Worm (Caenorhabditis elegans): ENCODE data around the gene R05H10.7.

Gene R05H10.7

ce11 chrII:14855229-14855628 lies at the start of gene R05H10.7:
Gene R05H10.7, plus strand, starts transcription at chrII:14855529.
- TF ChIP-seq mls-2 (tag; optimal IDR thresholded peaks at IDR 0.05) (no peak), drap-1 (GFP tag; optimal IDR thresholded peaks at IDR 0.05) (no peak), sptf-1 (tag; optimal IDR thresholded peaks at IDR 0.05) (no peak), pha-4 (tag; optimal IDR thresholded peaks at IDR 0.05) (no peak), nhr-237 (tag; optimal IDR thresholded peaks at IDR 0.05) (no peak), elt-3 (tag; optimal IDR thresholded peaks at IDR 0.05) (no peak), tbx-8 (GFP tag; optimal IDR thresholded peaks at IDR 0.05) (no peak), nhr-2 (tag; optimal IDR thresholded peaks at IDR 0.05) (no peak), unc-39 (tag; optimal IDR thresholded peaks at IDR 0.05) (no peak), sem-2 (GFP tag; optimal IDR thresholded peaks at IDR 0.05) (no peak), M03D4.4 (tag; optimal IDR thresholded peaks at IDR 0.05) (no peak), nhr-76 (tag; optimal IDR thresholded peaks at IDR 0.05) (no peak), mab-5 (tag; optimal IDR thresholded peaks at IDR 0.05) (no peak), lsy-2 (tag; optimal IDR thresholded peaks at IDR 0.05) (no peak), ceh-43 (GFP tag; optimal IDR thresholded peaks at IDR 0.05) (no peak), zip-8 (tag; optimal IDR thresholded peaks at IDR 0.05) (no peak), nhr-12 (tag; optimal IDR thresholded peaks at IDR 0.05) (no peak), ztf-11 (tag; optimal IDR thresholded peaks at IDR 0.05) (no peak)

ce11 chrII:14805686-14806085 lies 49.6 kb upstream of the R05H10.7 start, which contains the start of gene srt-11:
Gene srt-11, plus strand, starts transcription at chrII:14805986.
- TF ChIP-seq nhr-237 (tag; optimal IDR thresholded peaks at IDR 0.05) (no peak), ces-1 (GFP tag; optimal IDR thresholded peaks at IDR 0.05) (no peak), mep-1 (tag; optimal IDR thresholded peaks at IDR 0.05) (no peak), blmp-1 (tag; optimal IDR thresholded peaks at IDR 0.05) (no peak), snpc-4 (tag; optimal IDR thresholded peaks at IDR 0.05) (no peak), mls-2 (tag; optimal IDR thresholded peaks at IDR 0.05) (no peak), ceh-83 (GFP tag; optimal IDR thresholded peaks at IDR 0.05) (no peak), nhr-12 (tag; optimal IDR thresholded peaks at IDR 0.05) (no peak), bed-3 (GFP tag; optimal IDR thresholded peaks at IDR 0.05) (no peak), ceh-39 (tag; optimal IDR thresholded peaks at IDR 0.05) (no peak), unc-62 (GFP tag; optimal IDR thresholded peaks at IDR 0.05) (no peak), drap-1 (GFP tag; optimal IDR thresholded peaks at IDR 0.05) (no peak), nhr-76 (tag; optimal IDR thresholded peaks at IDR 0.05) (no peak)

- TF ChIP-seq ceh-39 (tag; optimal IDR thresholded peaks at IDR 0.05) = no peak
- no peak for TF ChIP-seq nhr-12 (tag; optimal IDR thresholded peaks at IDR 0.05)
- no peak for TF ChIP-seq zip-8 (tag; optimal IDR thresholded peaks at IDR 0.05)
- TF ChIP-seq nhr-237 (tag; optimal IDR thresholded peaks at IDR 0.05) = no peak
- TF ChIP-seq sem-2 (GFP tag; optimal IDR thresholded peaks at IDR 0.05) = no peak
- no peak for TF ChIP-seq ztf-11 (tag; optimal IDR thresholded peaks at IDR 0.05)
- TF ChIP-seq nhr-76 (tag; optimal IDR thresholded peaks at IDR 0.05) = no peak
- TF ChIP-seq flh-1 (GFP tag; optimal IDR thresholded peaks at IDR 0.05) = no peak
- TF ChIP-seq pha-4 (tag; optimal IDR thresholded peaks at IDR 0.05) = no peak
- TF ChIP-seq mep-1 (tag; optimal IDR thresholded peaks at IDR 0.05) = no peak
- no peak for TF ChIP-seq unc-62 (GFP tag; optimal IDR thresholded peaks at IDR 0.05)
- no peak for TF ChIP-seq elt-1 (tag; optimal IDR thresholded peaks at IDR 0.05; ENCODE audit: borderline replicate concordance, insufficient read depth)
- no peak for TF ChIP-seq blmp-1 (tag; optimal IDR thresholded peaks at IDR 0.05)
- TF ChIP-seq nhr-28 (tag; optimal IDR thresholded peaks at IDR 0.05) = no peak
- TF ChIP-seq bed-3 (GFP tag; optimal IDR thresholded peaks at IDR 0.05) = no peak
These were observed 46.6 kb upstream of the R05H10.7 start, which contains the start of gene W01D2.6 for ce11 chrII:14808686-14809085. Gene W01D2.6, plus strand, starts transcription at chrII:14808986.

ce11 chrII:14810609-14811008 lies 44.7 kb upstream of the R05H10.7 start:
- TF ChIP-seq cnd-1 (tag; optimal IDR thresholded peaks at IDR 0.05) = no peak
- TF ChIP-seq lin-32 (GFP tag; optimal IDR thresholded peaks at IDR 0.05) = no peak
- no peak for TF ChIP-seq sem-2 (GFP tag; optimal IDR thresholded peaks at IDR 0.05)
- TF ChIP-seq ces-1 (GFP tag; optimal IDR thresholded peaks at IDR 0.05) = peak; percentile 26
- TF ChIP-seq pha-4 (tag; optimal IDR thresholded peaks at IDR 0.05) = peak; percentile 3
- no peak for TF ChIP-seq ceh-43 (GFP tag; optimal IDR thresholded peaks at IDR 0.05)

- TF ChIP-seq lsy-2 (tag; optimal IDR thresholded peaks at IDR 0.05) = no peak
- TF ChIP-seq bed-3 (GFP tag; optimal IDR thresholded peaks at IDR 0.05) = no peak
- TF ChIP-seq mls-2 (tag; optimal IDR thresholded peaks at IDR 0.05) = no peak
- TF ChIP-seq M03D4.4 (tag; optimal IDR thresholded peaks at IDR 0.05) = no peak
- no peak for TF ChIP-seq elt-1 (tag; optimal IDR thresholded peaks at IDR 0.05; ENCODE audit: borderline replicate concordance, insufficient read depth)
- TF ChIP-seq unc-62 (GFP tag; optimal IDR thresholded peaks at IDR 0.05) = no peak
- no peak for TF ChIP-seq elt-3 (tag; optimal IDR thresholded peaks at IDR 0.05)
- TF ChIP-seq ham-2 (GFP tag; optimal IDR thresholded peaks at IDR 0.05) = no peak
- no peak for TF ChIP-seq unc-39 (tag; optimal IDR thresholded peaks at IDR 0.05)
- no peak for TF ChIP-seq hlh-1 (tag; optimal IDR thresholded peaks at IDR 0.05)
- no peak for TF ChIP-seq sptf-1 (tag; optimal IDR thresholded peaks at IDR 0.05)
- TF ChIP-seq blmp-1 (tag; optimal IDR thresholded peaks at IDR 0.05) = no peak
- no peak for TF ChIP-seq nhr-28 (tag; optimal IDR thresholded peaks at IDR 0.05)
- TF ChIP-seq pha-4 (tag; optimal IDR thresholded peaks at IDR 0.05) = no peak
- TF ChIP-seq unc-120 (tag; optimal IDR thresholded peaks at IDR 0.05; ENCODE audit: poor library complexity, severe bottlenecking) = no peak
- no peak for TF ChIP-seq tbx-8 (GFP tag; optimal IDR thresholded peaks at IDR 0.05)
- TF ChIP-seq drap-1 (GFP tag; optimal IDR thresholded peaks at IDR 0.05) = no peak
- TF ChIP-seq flh-1 (GFP tag; optimal IDR thresholded peaks at IDR 0.05) = no peak
These were observed 43.9 kb upstream of the R05H10.7 start for ce11 chrII:14811472-14811871.

All from whole organism, mixed stage, embryonic.